Fruit fly (Drosophila melanogaster) S2 (cell line): ENCODE results near the gene Pex10.

Experiments used
- CG8478 ChIP-seq: fragments of >200 bp; optimal IDR thresholded peaks from 2 replicates; lab custom pipeline; 2018
- CTCF ChIP-seq, 2 experiments: fragments of >200 bp; optimal IDR thresholded peaks; 2 replicates each; lab custom pipeline; 2018

dm6 chr3L:1546349-1547116 lies 11.5 kb upstream of the Pex10 start:
- TF ChIP-seq CG8478: no peak
- no peak for TF ChIP-seq CTCF (optimal IDR thresholded peaks at IDR 0.05; lab: Kevin White, UChicago)
